Fruit fly (Drosophila melanogaster) Kc167 (cell line): Measurements from ENCODE around the gene CG33687.

ENCODE experiments used
- Myc ChIP-seq: fragments of >200 bp; optimal IDR thresholded peaks from 2 replicates; lab custom pipeline; 2017; ENCODE audit warnings: missing external identifiers
- Sin3A ChIP-seq: fragments of >200 bp; optimal IDR thresholded peaks from 2 replicates; lab custom pipeline; 2018; ENCODE audit warnings: missing external identifiers
- h ChIP-seq: fragments of >200 bp; optimal IDR thresholded peaks from 3 replicates; lab custom pipeline; 2018; ENCODE audit warnings: missing external identifiers
- insv ChIP-seq: fragments of >200 bp; optimal IDR thresholded peaks from 3 replicates; lab custom pipeline; 2018; ENCODE audit warnings: missing external identifiers
- psq ChIP-seq: fragments of >200 bp; optimal IDR thresholded peaks from 2 replicates; lab custom pipeline; 2017; ENCODE audit warnings: missing external identifiers
- ttk ChIP-seq: sonication (Bioruptor generic); optimal IDR thresholded peaks from 2 replicates; lab custom pipeline; 2017; ENCODE audit warnings: missing external identifiers

The CG33687 gene

dm6 chr3L:16178433-16178832 lies 19.2 kb upstream of the CG33687 start:
- TF ChIP-seq insv (lab: Kevin White, UChicago) (no peak), psq (lab: Kevin White, UChicago) (no peak), h (no peak), Sin3A (lab: Kevin White, UChicago) (no peak), Myc (no peak), ttk (lab: Kevin White, UChicago) (no peak)

dm6 chr3L:16181330-16181830 lies 16.3 kb upstream of the CG33687 start:
- TF ChIP-seq Myc (no peak), insv (lab: Kevin White, UChicago) (no peak), ttk (lab: Kevin White, UChicago) (no peak), h (no peak)

- TF ChIP-seq ttk (lab: Kevin White, UChicago) (no peak), insv (lab: Kevin White, UChicago) (no peak), Myc (no peak), Sin3A (lab: Kevin White, UChicago) (no peak)
Observed at dm6 chr3L:16182633-16183462, 14.8 kb upstream of the CG33687 start.

dm6 chr3L:16183493-16183892 lies 14.2 kb upstream of the CG33687 start:
- TF ChIP-seq ttk (lab: Kevin White, UChicago) (no peak), Sin3A (lab: Kevin White, UChicago) (no peak), psq (lab: Kevin White, UChicago) (no peak), insv (lab: Kevin White, UChicago) (no peak), h (no peak), Myc (no peak)

- TF ChIP-seq h (no peak), insv (lab: Kevin White, UChicago) (no peak), Myc (no peak), ttk (lab: Kevin White, UChicago) (no peak), psq (lab: Kevin White, UChicago) (no peak), Sin3A (lab: Kevin White, UChicago) (no peak)
Observed at dm6 chr3L:16189058-16189924, 8.4 kb upstream of the CG33687 start.

dm6 chr3L:16189925-16190231 lies 7.8 kb upstream of the CG33687 start:
- no peak for TF ChIP-seq Sin3A (lab: Kevin White, UChicago)
- no peak for TF ChIP-seq Myc
- no peak for TF ChIP-seq insv (lab: Kevin White, UChicago)
- TF ChIP-seq h: no peak
- TF ChIP-seq ttk (lab: Kevin White, UChicago): no peak
- TF ChIP-seq psq (lab: Kevin White, UChicago): no peak

- no peak for TF ChIP-seq h
- no peak for TF ChIP-seq Myc
- no peak for TF ChIP-seq insv (lab: Kevin White, UChicago)
- no peak for TF ChIP-seq psq (lab: Kevin White, UChicago)
- TF ChIP-seq ttk (lab: Kevin White, UChicago): no peak
Observed at dm6 chr3L:16190885-16191284, 6.8 kb upstream of the CG33687 start.

dm6 chr3L:16192561-16193355 lies 4.9 kb upstream of the CG33687 start:
- TF ChIP-seq psq (lab: Kevin White, UChicago) (no peak), Sin3A (lab: Kevin White, UChicago) (no peak), ttk (lab: Kevin White, UChicago) (no peak), h (no peak), Myc (no peak), insv (lab: Kevin White, UChicago) (no peak)

dm6 chr3L:16193851-16194709 lies 3.6 kb upstream of the CG33687 start:
- TF ChIP-seq psq (lab: Kevin White, UChicago) (no peak), h (no peak), ttk (lab: Kevin White, UChicago) (no peak), Myc (no peak), Sin3A (lab: Kevin White, UChicago) (no peak), insv (lab: Kevin White, UChicago) (no peak)

- no peak for TF ChIP-seq insv (lab: Kevin White, UChicago)
- TF ChIP-seq h: no peak
- TF ChIP-seq Sin3A (lab: Kevin White, UChicago): no peak
Observed at dm6 chr3L:16195476-16195958, 2.2 kb upstream of the CG33687 start.
